Worm (Caenorhabditis elegans) whole organism, L1 larva: ENCODE data around the gene R03G5.6.

ENCODE experiments used
- C04F5.9 ChIP-seq: sonication (generic microtip); optimal IDR thresholded peaks from 2 replicates; lab custom pipeline; 2016; ENCODE audit warnings: missing genetic modification characterization, missing compliant biosample characterization
- C34B4.2 ChIP-seq: sonication (generic microtip); optimal IDR thresholded peaks from 2 replicates; lab custom pipeline; 2017; ENCODE audit warnings: mild to moderate bottlenecking, missing genetic modification characterization, missing compliant biosample characterization
- F16B12.6 ChIP-seq: fragments of 150-350 bp; optimal IDR thresholded peaks from 2 replicates; lab custom pipeline; 2014; ENCODE audit warnings: missing biosample characterization, missing genetic modification characterization
- Y116A8C.19 ChIP-seq: sonication (generic microtip); optimal IDR thresholded peaks from 2 replicates; lab custom pipeline; 2016; ENCODE audit warnings: missing compliant biosample characterization, missing genetic modification characterization, borderline replicate concordance
- alr-1 ChIP-seq: fragments of 200-800 bp; sonication (Bioruptor generic); optimal IDR thresholded peaks from 2 replicates; lab custom pipeline; 2018; ENCODE audit warnings: borderline replicate concordance, mild to moderate bottlenecking, missing genetic modification characterization, missing compliant biosample characterization
- aly-2 ChIP-seq: fragments of 150-350 bp; optimal IDR thresholded peaks from 2 replicates; lab custom pipeline; 2014; ENCODE audit warnings: missing biosample characterization, missing genetic modification characterization
- blmp-1 ChIP-seq: fragments of 150-350 bp; optimal IDR thresholded peaks from 2 replicates; lab custom pipeline; 2014; ENCODE audit warnings: missing biosample characterization, missing genetic modification characterization
- ceh-63 ChIP-seq: fragments of 200-800 bp; sonication (Bioruptor generic); optimal IDR thresholded peaks from 2 replicates; lab custom pipeline; 2018; ENCODE audit warnings: mild to moderate bottlenecking, missing genetic modification characterization, missing compliant biosample characterization
- ceh-8 ChIP-seq: fragments of 200-800 bp; sonication (Bioruptor generic); optimal IDR thresholded peaks from 2 replicates; lab custom pipeline; 2018; ENCODE audit warnings: mild to moderate bottlenecking, missing genetic modification characterization, moderate library complexity, missing compliant biosample characterization
- ceh-82 ChIP-seq, 3 experiments: fragments of 150-350 bp in 1 of 3; sonication (generic microtip) in 2 of 3; optimal IDR thresholded peaks; 2 replicates each; lab custom pipeline; 2014 to 2017; ENCODE audit warnings: missing biosample characterization in 3 of 3, missing genetic modification characterization in 3 of 3
- ces-1 ChIP-seq: fragments of 150-350 bp; optimal IDR thresholded peaks from 2 replicates; lab custom pipeline; 2014; ENCODE audit warnings: missing biosample characterization, missing genetic modification reagents, missing genetic modification characterization
- dpl-1 ChIP-seq, 3 experiments: fragments of 150-350 bp in 2 of 3; sonication (generic microtip) in 1 of 3; optimal IDR thresholded peaks; 2 replicates each; lab custom pipeline; 2014 to 2017; ENCODE audit warnings: missing biosample characterization in 3 of 3, missing genetic modification characterization in 3 of 3, missing genetic modification reagents in 3 of 3
- egl-13 ChIP-seq: sonication (generic microtip); optimal IDR thresholded peaks from 2 replicates; lab custom pipeline; 2016; ENCODE audit warnings: missing genotype, missing genetic modification reagents, missing genetic modification characterization, missing compliant biosample characterization
- egl-27 ChIP-seq, 2 experiments: fragments of 150-350 bp in 1 of 2; sonication (generic microtip); optimal IDR thresholded peaks; 3 replicates each; lab custom pipeline; 2017 to 2018; ENCODE audit warnings: missing biosample characterization in 2 of 2, missing genetic modification characterization in 2 of 2, missing genetic modification reagents in 2 of 2
- fkh-10 ChIP-seq: sonication (generic microtip); optimal IDR thresholded peaks from 2 replicates; lab custom pipeline; 2017; ENCODE audit warnings: missing biosample characterization, missing genetic modification reagents, missing genetic modification characterization
- fkh-4 ChIP-seq: sonication (generic microtip); optimal IDR thresholded peaks from 2 replicates; lab custom pipeline; 2016; ENCODE audit warnings: missing compliant biosample characterization, missing genetic modification characterization, borderline replicate concordance
- fkh-8 ChIP-seq: sonication (generic microtip); optimal IDR thresholded peaks from 2 replicates; lab custom pipeline; 2016; ENCODE audit warnings: mild to moderate bottlenecking, missing genetic modification characterization, missing compliant biosample characterization
- grh-1 ChIP-seq: fragments of 200-800 bp; sonication (Bioruptor generic); IDR thresholded peaks from 2 replicates; pipeline ENCODE4 v1.3.6; 2022; ENCODE audit warnings: missing genetic modification reagents, missing genetic modification characterization, missing compliant biosample characterization
- hlh-17 ChIP-seq: fragments of 200-800 bp; sonication (Bioruptor generic); optimal IDR thresholded peaks from 2 replicates; lab custom pipeline; 2018; ENCODE audit warnings: missing genetic modification characterization, mild to moderate bottlenecking, missing compliant biosample characterization, moderate library complexity, borderline replicate concordance
- irx-1 ChIP-seq: sonication (generic microtip); optimal IDR thresholded peaks from 2 replicates; lab custom pipeline; 2016; ENCODE audit warnings: missing genetic modification characterization, missing compliant biosample characterization
- lin-14 ChIP-seq: fragments of 200-800 bp; sonication (Bioruptor generic); optimal IDR thresholded peaks from 2 replicates; lab custom pipeline; 2018; ENCODE audit warnings: mild to moderate bottlenecking, missing genetic modification characterization, moderate library complexity, missing compliant biosample characterization
- lin-15B ChIP-seq: fragments of 150-350 bp; sonication (generic microtip); optimal IDR thresholded peaks from 3 replicates; lab custom pipeline; 2014; ENCODE audit warnings: missing biosample characterization, missing genetic modification characterization
- lin-35 ChIP-seq, 2 experiments: fragments of 150-350 bp; optimal IDR thresholded peaks; 2 replicates each; lab custom pipeline; 2014; ENCODE audit warnings: missing biosample characterization in 2 of 2, missing genetic modification characterization in 2 of 2, missing genetic modification reagents in 2 of 2
- lin-39 ChIP-seq: fragments of 150-350 bp; optimal IDR thresholded peaks from 2 replicates; lab custom pipeline; 2014; ENCODE audit warnings: missing biosample characterization, missing genetic modification reagents, missing genetic modification characterization
- lsy-2 ChIP-seq, 2 experiments: fragments of 150-350 bp; optimal IDR thresholded peaks; 2 replicates each; lab custom pipeline; 2014; ENCODE audit warnings: missing biosample characterization in 2 of 2, missing genetic modification characterization in 2 of 2
- mdl-1 ChIP-seq, 2 experiments: fragments of 150-350 bp; optimal IDR thresholded peaks; 2 replicates each; lab custom pipeline; 2014 to 2017; ENCODE audit warnings: missing biosample characterization in 2 of 2, missing genetic modification characterization in 2 of 2, inconsistent platforms in 1 of 2
- mef-2 ChIP-seq: fragments of 150-350 bp; optimal IDR thresholded peaks from 2 replicates; lab custom pipeline; 2014; ENCODE audit warnings: missing biosample characterization, missing genetic modification characterization
- nhr-11 ChIP-seq: fragments of 150-350 bp; optimal IDR thresholded peaks from 2 replicates; lab custom pipeline; 2014; ENCODE audit warnings: missing biosample characterization, missing genetic modification characterization
- nhr-19 ChIP-seq: fragments of 200-800 bp; sonication (Bioruptor generic); conservative IDR thresholded peaks from 2 replicates; pipeline ENCODE4 v1.3.6; 2022; ENCODE audit warnings: missing genetic modification characterization, missing compliant biosample characterization
- nhr-237 ChIP-seq: fragments of 150-350 bp; optimal IDR thresholded peaks from 2 replicates; lab custom pipeline; 2014; ENCODE audit warnings: missing biosample characterization, missing genetic modification characterization
- nhr-71 ChIP-seq: sonication (generic microtip); optimal IDR thresholded peaks from 2 replicates; lab custom pipeline; 2016; ENCODE audit warnings: mild to moderate bottlenecking, missing genetic modification characterization, moderate library complexity, missing compliant biosample characterization
- nhr-76 ChIP-seq: sonication (generic microtip); optimal IDR thresholded peaks from 2 replicates; lab custom pipeline; 2017; ENCODE audit warnings: missing biosample characterization, missing genetic modification characterization
- nhr-77 ChIP-seq: fragments of 150-350 bp; optimal IDR thresholded peaks from 2 replicates; lab custom pipeline; 2014; ENCODE audit warnings: missing biosample characterization, missing genetic modification characterization
- nhr-84 ChIP-seq: sonication (generic microtip); optimal IDR thresholded peaks from 2 replicates; lab custom pipeline; 2017; ENCODE audit warnings: missing biosample characterization, missing genetic modification characterization
- pag-3 ChIP-seq: sonication (generic microtip); optimal IDR thresholded peaks from 2 replicates; lab custom pipeline; 2017; ENCODE audit warnings: missing genetic modification characterization, mild to moderate bottlenecking, missing compliant biosample characterization, antibody characterized with exemption, borderline replicate concordance; ENCODE audit not compliant: insufficient read depth
- pax-3 ChIP-seq: fragments of 200-800 bp; sonication (Bioruptor generic); optimal IDR thresholded peaks from 2 replicates; lab custom pipeline; 2018; ENCODE audit warnings: mild to moderate bottlenecking, missing genetic modification characterization, moderate library complexity, missing compliant biosample characterization
- pqm-1 ChIP-seq: sonication (generic microtip); optimal IDR thresholded peaks from 3 replicates; lab custom pipeline; 2017; ENCODE audit warnings: missing biosample characterization, missing genetic modification characterization
- rnt-1 ChIP-seq: sonication (generic microtip); optimal IDR thresholded peaks from 2 replicates; lab custom pipeline; 2016; ENCODE audit warnings: mild to moderate bottlenecking, missing genetic modification characterization, moderate library complexity, missing compliant biosample characterization
- skn-1 ChIP-seq: fragments of 150-350 bp; optimal IDR thresholded peaks from 2 replicates; lab custom pipeline; 2014; ENCODE audit warnings: missing biosample characterization, missing genetic modification characterization
- snpc-4 ChIP-seq: fragments of 150-350 bp; optimal IDR thresholded peaks from 2 replicates; lab custom pipeline; 2014; ENCODE audit warnings: missing biosample characterization, missing genetic modification characterization
- sup-37 ChIP-seq: fragments of 200-800 bp; sonication (Bioruptor generic); optimal IDR thresholded peaks from 2 replicates; lab custom pipeline; 2018; ENCODE audit warnings: mild to moderate bottlenecking, missing genetic modification characterization, missing compliant biosample characterization
- tbx-2 ChIP-seq: sonication (generic microtip); optimal IDR thresholded peaks from 2 replicates; lab custom pipeline; 2016; ENCODE audit warnings: missing genetic modification characterization, missing compliant biosample characterization
- tlp-1 ChIP-seq: fragments of 150-350 bp; optimal IDR thresholded peaks from 2 replicates; lab custom pipeline; 2014; ENCODE audit warnings: missing biosample characterization, missing genetic modification characterization
- unc-30 ChIP-seq: sonication (generic microtip); optimal IDR thresholded peaks from 2 replicates; lab custom pipeline; 2017; ENCODE audit warnings: missing biosample characterization, missing genetic modification characterization
- unc-62 ChIP-seq: fragments of 150-350 bp; optimal IDR thresholded peaks from 2 replicates; lab custom pipeline; 2014; ENCODE audit warnings: missing biosample characterization, missing genetic modification reagents, missing genetic modification characterization
- unc-86 ChIP-seq: sonication (generic microtip); optimal IDR thresholded peaks from 2 replicates; lab custom pipeline; 2016; ENCODE audit warnings: missing genetic modification characterization, missing compliant biosample characterization
- unc-98 ChIP-seq: fragments of 200-800 bp; sonication (Bioruptor generic); IDR thresholded peaks from 2 replicates; pipeline ENCODE4 v1.3.6; 2022; ENCODE audit warnings: missing genetic modification characterization, missing compliant biosample characterization
- vab-15 ChIP-seq: sonication (generic microtip); optimal IDR thresholded peaks from 2 replicates; lab custom pipeline; 2017; ENCODE audit warnings: missing genotype, mild to moderate bottlenecking, missing genetic modification characterization, missing compliant biosample characterization
- xbp-1 ChIP-seq: sonication (generic microtip); optimal IDR thresholded peaks from 2 replicates; lab custom pipeline; 2016; ENCODE audit warnings: missing genetic modification characterization, missing compliant biosample characterization
- zag-1 ChIP-seq: fragments of 150-350 bp; optimal IDR thresholded peaks from 2 replicates; lab custom pipeline; 2014; ENCODE audit warnings: missing biosample characterization, missing genetic modification characterization
- zip-4 ChIP-seq: fragments of 200-800 bp; sonication (Bioruptor generic); optimal IDR thresholded peaks from 2 replicates; lab custom pipeline; 2018; ENCODE audit warnings: mild to moderate bottlenecking, missing genetic modification characterization, moderate library complexity, missing compliant biosample characterization
- ztf-11 ChIP-seq, 2 experiments: sonication (generic microtip); optimal IDR thresholded peaks; 2 replicates each; lab custom pipeline; 2016 to 2017; ENCODE audit warnings: missing genetic modification characterization in 2 of 2, missing biosample characterization in 1 of 2, missing compliant biosample characterization in 1 of 2
- ztf-4 ChIP-seq: fragments of 150-350 bp; optimal IDR thresholded peaks from 2 replicates; lab custom pipeline; 2014; ENCODE audit warnings: missing biosample characterization, missing genetic modification characterization

Gene R03G5.6

DNA sequence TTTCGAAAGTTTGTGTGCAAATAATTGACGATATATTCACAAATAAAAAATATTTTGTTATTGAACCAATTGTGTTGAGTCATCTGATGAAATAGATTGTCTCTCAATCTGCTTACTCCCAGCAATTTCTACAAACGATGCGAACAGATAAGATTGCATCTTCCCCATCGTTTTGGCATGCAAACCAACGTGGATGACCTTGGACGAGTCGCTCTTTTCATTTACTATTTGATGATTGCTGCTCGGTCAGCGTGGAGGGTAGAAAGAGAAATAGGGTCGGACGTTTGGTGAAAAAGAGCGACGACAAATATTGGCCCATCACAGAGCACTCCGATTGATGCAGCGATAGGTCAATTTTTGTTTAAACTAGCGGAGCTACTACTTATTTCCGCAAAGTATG lies 9.0 kb upstream of the R03G5.6 start:
- no peak for TF ChIP-seq ceh-82 (tag; optimal IDR thresholded peaks at IDR 0.05; lab: Kevin White, UChicago)
- no peak for TF ChIP-seq ceh-63
- peak; percentile 65 for TF ChIP-seq nhr-77 (tag; lab: Kevin White, UChicago)
- TF ChIP-seq nhr-19 (GFP tag; lab: Robert Waterston, UW), result no peak
- TF ChIP-seq tbx-2, result peak; percentile 30
- TF ChIP-seq irx-1 (tag; lab: Kevin White, UChicago), result no peak
- TF ChIP-seq ztf-4 (tag; lab: Kevin White, UChicago), result no peak
- no peak for TF ChIP-seq zip-4 (GFP tag; lab: Kevin White, UChicago)
- no peak for TF ChIP-seq pag-3 (tag; lab: Kevin White, UChicago)
- TF ChIP-seq unc-30 (tag; lab: Kevin White, UChicago), result no peak
- no peak for TF ChIP-seq ceh-8 (GFP tag; lab: Kevin White, UChicago)
- no peak for TF ChIP-seq pqm-1 (tag; lab: Kevin White, UChicago)
- TF ChIP-seq fkh-8 (tag; lab: Kevin White, UChicago), result no peak
- TF ChIP-seq tlp-1, result no peak
- TF ChIP-seq snpc-4 (tag; lab: Kevin White, UChicago), result no peak
- TF ChIP-seq hlh-17 (GFP tag; lab: Kevin White, UChicago), result no peak
- no peak for TF ChIP-seq C34B4.2 (tag; lab: Kevin White, UChicago)
- TF ChIP-seq lin-15B (tag; lab: Kevin White, UChicago), result no peak
- TF ChIP-seq lin-35 (GFP tag; optimal IDR thresholded peaks at IDR 0.05; lab: Kevin White, UChicago), result peak in 1 of 2 experiments; percentile 14
- TF ChIP-seq aly-2 (tag; lab: Kevin White, UChicago), result peak; percentile 93
- no peak for TF ChIP-seq fkh-4 (tag; lab: Kevin White, UChicago)
- TF ChIP-seq nhr-84, result no peak
- TF ChIP-seq nhr-71 (tag; lab: Kevin White, UChicago), result peak; percentile 64
- TF ChIP-seq dpl-1 (GFP tag; optimal IDR thresholded peaks at IDR 0.05; lab: Kevin White, UChicago), result no peak
- no peak for TF ChIP-seq C04F5.9 (tag; lab: Kevin White, UChicago)
- TF ChIP-seq unc-62 (GFP tag; lab: Kevin White, UChicago), result no peak
- no peak for TF ChIP-seq grh-1 (GFP tag; lab: Robert Waterston, UW)
- no peak for TF ChIP-seq pax-3
- no peak for TF ChIP-seq ces-1 (GFP tag; lab: Kevin White, UChicago)
- no peak for TF ChIP-seq nhr-237 (tag; lab: Kevin White, UChicago)
- no peak for TF ChIP-seq F16B12.6
- no peak for TF ChIP-seq alr-1 (tag; lab: Kevin White, UChicago)
- TF ChIP-seq zag-1 (tag; lab: Kevin White, UChicago), result no peak
- peak in 1 of 2 experiments; percentile 46 for TF ChIP-seq mdl-1 (tag; optimal IDR thresholded peaks at IDR 0.05; lab: Kevin White, UChicago)
- TF ChIP-seq rnt-1, result peak; percentile 36
- no peak for TF ChIP-seq Y116A8C.19
- no peak for TF ChIP-seq fkh-10 (GFP tag; lab: Kevin White, UChicago)
- peak; percentile 30 for TF ChIP-seq skn-1
- no peak for TF ChIP-seq sup-37
- no peak for TF ChIP-seq unc-98 (GFP tag; lab: Robert Waterston, UW)
- TF ChIP-seq xbp-1 (tag; lab: Kevin White, UChicago), result peak; percentile 28
- peak; percentile 53 for TF ChIP-seq blmp-1
- TF ChIP-seq lin-14 (GFP tag; lab: Kevin White, UChicago), result peak; percentile 87
- no peak for TF ChIP-seq nhr-11 (tag; lab: Kevin White, UChicago)
- no peak for TF ChIP-seq lin-39 (tag; lab: Kevin White, UChicago)
- no peak for TF ChIP-seq ztf-11 (tag; optimal IDR thresholded peaks at IDR 0.05; lab: Kevin White, UChicago)
- no peak for TF ChIP-seq egl-13 (tag; lab: Kevin White, UChicago)
- TF ChIP-seq vab-15 (tag; lab: Kevin White, UChicago), result no peak
- TF ChIP-seq mef-2 (tag; lab: Kevin White, UChicago), result no peak
- TF ChIP-seq unc-86, result no peak
- peak; percentile 40 to 72 for TF ChIP-seq lsy-2 (tag; optimal IDR thresholded peaks at IDR 0.05; lab: Kevin White, UChicago)
- peak; percentile 5 for TF ChIP-seq nhr-76
- TF ChIP-seq egl-27 (tag; optimal IDR thresholded peaks at IDR 0.05; lab: Kevin White, UChicago), result peak in 1 of 2 experiments; percentile 19
